Fruit fly (Drosophila melanogaster) whole organism, embryonic: Measurements from ENCODE around the gene Dbp21E2.

Experiments used
- Awh ChIP-seq: fragments of 200-800 bp; sonication (Bioruptor generic); IDR thresholded peaks from 2 replicates; pipeline ENCODE4, ENCODE4 v1.3.6; 2022; ENCODE audit warnings: missing biosample characterization, missing genetic modification characterization
- Bdp1 ChIP-seq: fragments of 200-800 bp; sonication (Bioruptor generic); optimal IDR thresholded peaks from 3 replicates; lab custom pipeline; 2016; ENCODE audit warnings: missing biosample characterization, missing genetic modification characterization
- CG11398 ChIP-seq: fragments of 200-800 bp; sonication (Bioruptor generic); optimal IDR thresholded peaks from 2 replicates; lab custom pipeline; 2016; ENCODE audit warnings: missing biosample characterization, missing genetic modification characterization
- CG11504 ChIP-seq: fragments of 200-800 bp; sonication (Bioruptor generic); optimal IDR thresholded peaks from 3 replicates; lab custom pipeline; 2019; ENCODE audit warnings: missing biosample characterization, mild to moderate bottlenecking, missing genetic modification characterization, moderate library complexity
- CG14860 ChIP-seq: fragments of 200-800 bp; sonication (Bioruptor generic); IDR thresholded peaks from 3 replicates; pipeline ENCODE4 v1.3.6; 2022; ENCODE audit warnings: missing biosample characterization, missing genetic modification characterization; ENCODE audit not compliant: partially characterized antibody
- CG15269 ChIP-seq: fragments of 200-800 bp; sonication (Bioruptor generic); optimal IDR thresholded peaks from 2 replicates; lab custom pipeline; 2018; ENCODE audit warnings: missing biosample characterization, mild to moderate bottlenecking, missing genetic modification characterization, moderate library complexity
- CG1529 ChIP-seq: fragments of 200-800 bp; sonication (Bioruptor generic); optimal IDR thresholded peaks from 3 replicates; lab custom pipeline; 2018; ENCODE audit warnings: missing biosample characterization, missing genetic modification characterization
- CG1603 ChIP-seq: fragments of 200-800 bp; sonication (Bioruptor generic); optimal IDR thresholded peaks from 2 replicates; lab custom pipeline; 2019; ENCODE audit warnings: missing biosample characterization, mild to moderate bottlenecking, missing genetic modification characterization, moderate library complexity
- CG17359 ChIP-seq: fragments of 200-800 bp; sonication (Bioruptor generic); optimal IDR thresholded peaks from 3 replicates; lab custom pipeline; 2018; ENCODE audit warnings: missing biosample characterization, mild to moderate bottlenecking, missing genetic modification characterization, moderate library complexity
- CG17568 ChIP-seq: fragments of 200-800 bp; sonication (Bioruptor generic); optimal IDR thresholded peaks from 2 replicates; lab custom pipeline; 2018; ENCODE audit warnings: missing biosample characterization, mild to moderate bottlenecking, missing genetic modification characterization, moderate library complexity
- CG18476 ChIP-seq: fragments of 200-800 bp; sonication (Bioruptor generic); optimal IDR thresholded peaks from 2 replicates; lab custom pipeline; 2016; ENCODE audit warnings: missing biosample characterization, mild to moderate bottlenecking, missing genetic modification characterization
- CG2202 ChIP-seq: fragments of 200-800 bp; sonication (Bioruptor generic); optimal IDR thresholded peaks from 2 replicates; lab custom pipeline; 2018; ENCODE audit warnings: missing biosample characterization, mild to moderate bottlenecking, missing genetic modification characterization
- CG4707 ChIP-seq: fragments of 200-800 bp; sonication (Bioruptor generic); optimal IDR thresholded peaks from 2 replicates; lab custom pipeline; 2018; ENCODE audit warnings: missing biosample characterization, mild to moderate bottlenecking, missing genetic modification characterization, moderate library complexity
- CG5245 ChIP-seq: fragments of 200-800 bp; sonication (Bioruptor generic); optimal IDR thresholded peaks from 3 replicates; lab custom pipeline; 2016; ENCODE audit warnings: missing biosample characterization, missing genetic modification characterization
- CG6854 ChIP-seq: fragments of 200-800 bp; sonication (Bioruptor generic); optimal IDR thresholded peaks from 3 replicates; lab custom pipeline; 2017; ENCODE audit warnings: missing biosample characterization, mild to moderate bottlenecking, missing genetic modification characterization
- CG8089 ChIP-seq: fragments of 200-800 bp; sonication (Bioruptor generic); optimal IDR thresholded peaks from 3 replicates; lab custom pipeline; 2016; ENCODE audit warnings: missing biosample characterization, missing genetic modification characterization
- CG8388 ChIP-seq: fragments of 200-800 bp; sonication (Bioruptor generic); optimal IDR thresholded peaks from 2 replicates; lab custom pipeline; 2019; ENCODE audit warnings: missing biosample characterization, mild to moderate bottlenecking, missing genetic modification characterization, moderate library complexity
- CHES-1-like ChIP-seq: fragments of 200-800 bp; sonication (Bioruptor generic); optimal IDR thresholded peaks from 2 replicates; lab custom pipeline; 2016; ENCODE audit warnings: missing biosample characterization, missing genetic modification characterization
- Dfd ChIP-seq, 2 experiments: fragments of >200 bp; optimal IDR thresholded peaks; 2 replicates each; lab custom pipeline; 2017; ENCODE audit warnings: missing biosample characterization in 2 of 2, missing genetic modification characterization in 2 of 2
- Doc3 ChIP-seq: fragments of 200-800 bp; sonication (Bioruptor generic); IDR thresholded peaks from 3 replicates; pipeline ENCODE4 v1.3.6; 2022; ENCODE audit warnings: missing biosample characterization, missing genetic modification characterization; ENCODE audit not compliant: partially characterized antibody
- E2f1 ChIP-seq: fragments of 200-800 bp; sonication (Bioruptor generic); IDR thresholded peaks from 2 replicates; pipeline ENCODE4 v1.3.6; 2022; ENCODE audit warnings: missing biosample characterization, missing genetic modification characterization
- GATAe ChIP-seq: fragments of 200-800 bp; sonication (Bioruptor generic); conservative IDR thresholded peaks from 2 replicates; pipeline ENCODE4 v1.3.6; 2022; ENCODE audit warnings: missing biosample characterization, missing genetic modification characterization
- Gug ChIP-seq: fragments of 200-800 bp; sonication (Bioruptor generic); IDR thresholded peaks from 4 replicates; pipeline ENCODE4 v1.3.6; 2022; ENCODE audit warnings: missing biosample characterization, missing genetic modification characterization
- H15 ChIP-seq: fragments of 200-800 bp; sonication (Bioruptor generic); IDR thresholded peaks from 3 replicates; pipeline ENCODE4 v1.3.6; 2022; ENCODE audit warnings: missing biosample characterization, missing genetic modification characterization
- Hmr ChIP-seq: fragments of 200-800 bp; sonication (Bioruptor generic); optimal IDR thresholded peaks from 3 replicates; lab custom pipeline; 2017; ENCODE audit warnings: mild to moderate bottlenecking, missing biosample characterization, missing genetic modification reagents, missing genetic modification characterization
- Hr39 ChIP-seq: fragments of >200 bp; optimal IDR thresholded peaks from 2 replicates; lab custom pipeline; 2017
- MBD-R2 ChIP-seq: fragments of 200-800 bp; sonication (Bioruptor generic); IDR thresholded peaks from 2 replicates; pipeline ENCODE4 v1.3.6; 2022; ENCODE audit warnings: missing biosample characterization, missing genetic modification characterization
- NK7.1 ChIP-seq: fragments of 200-800 bp; sonication (Bioruptor generic); optimal IDR thresholded peaks from 3 replicates; lab custom pipeline; 2016; ENCODE audit warnings: missing biosample characterization, missing genetic modification characterization
- Poxn ChIP-seq: fragments of 200-800 bp; sonication (Bioruptor generic); IDR thresholded peaks from 2 replicates; pipeline ENCODE4 v1.3.6; 2022; ENCODE audit warnings: missing biosample characterization, missing genetic modification characterization
- Scr ChIP-seq: fragments of 200-800 bp; sonication (Bioruptor generic); IDR thresholded peaks from 2 replicates; pipeline ENCODE4 v1.3.6; 2022; ENCODE audit warnings: missing biosample characterization, missing genetic modification characterization; ENCODE audit not compliant: partially characterized antibody
- Side ChIP-seq: fragments of 200-800 bp; sonication (Bioruptor generic); optimal IDR thresholded peaks from 2 replicates; lab custom pipeline; 2016; ENCODE audit warnings: missing biosample characterization, missing genetic modification characterization
- Trl ChIP-seq, 3 experiments: fragments of >200 bp in 2 of 3; fragments of 200-800 bp in 1 of 3; sonication (Bioruptor generic) in 1 of 3; optimal IDR thresholded peaks; 2 replicates in 1 of 3; 3 replicates in 2 of 3; lab custom pipeline; 2016 to 2017; ENCODE audit warnings: missing biosample characterization in 1 of 3, missing genetic modification characterization in 1 of 3
- Usf ChIP-seq: fragments of 200-800 bp; sonication (Bioruptor generic); optimal IDR thresholded peaks from 2 replicates; lab custom pipeline; 2017; ENCODE audit warnings: missing genotype, missing biosample characterization, missing genetic modification characterization
- az2 ChIP-seq: fragments of 200-800 bp; sonication (Bioruptor generic); optimal IDR thresholded peaks from 3 replicates; lab custom pipeline; 2016; ENCODE audit warnings: missing biosample characterization, missing genetic modification characterization
- chif ChIP-seq, 2 experiments: fragments of 200-800 bp; sonication (Bioruptor generic); optimal IDR thresholded peaks; 3 replicates each; lab custom pipeline; 2016; ENCODE audit warnings: missing biosample characterization in 2 of 2, missing genetic modification characterization in 2 of 2
- ewg ChIP-seq: fragments of 200-800 bp; sonication (Bioruptor generic); optimal IDR thresholded peaks from 3 replicates; lab custom pipeline; 2017; ENCODE audit warnings: mild to moderate bottlenecking, missing biosample characterization, missing genetic modification reagents, missing genetic modification characterization
- fd64A ChIP-seq: fragments of 200-800 bp; sonication (Bioruptor generic); optimal IDR thresholded peaks from 3 replicates; lab custom pipeline; 2018; ENCODE audit warnings: missing biosample characterization, mild to moderate bottlenecking, missing genetic modification characterization
- gce ChIP-seq: fragments of 200-800 bp; sonication (Bioruptor generic); IDR thresholded peaks from 3 replicates; pipeline ENCODE4 v1.3.6; 2022; ENCODE audit warnings: missing biosample characterization, missing genetic modification characterization
- gro ChIP-seq: fragments of 200-800 bp; sonication (Bioruptor generic); optimal IDR thresholded peaks from 2 replicates; lab custom pipeline; 2016; ENCODE audit warnings: missing biosample characterization, missing genetic modification characterization
- her ChIP-seq: fragments of 200-800 bp; sonication (Bioruptor generic); optimal IDR thresholded peaks from 2 replicates; lab custom pipeline; 2016; ENCODE audit warnings: missing biosample characterization, missing genetic modification characterization
- ind ChIP-seq: fragments of 200-800 bp; sonication (Bioruptor generic); optimal IDR thresholded peaks from 3 replicates; lab custom pipeline; 2016; ENCODE audit warnings: missing biosample characterization, missing genetic modification characterization
- kay ChIP-seq: fragments of 200-800 bp; sonication (Bioruptor generic); optimal IDR thresholded peaks from 2 replicates; lab custom pipeline; 2016; ENCODE audit warnings: missing biosample characterization, missing genetic modification characterization
- ken ChIP-seq: fragments of 200-800 bp; sonication (Bioruptor generic); IDR thresholded peaks from 3 replicates; pipeline ENCODE4 v1.3.6; 2022; ENCODE audit warnings: missing biosample characterization, missing genetic modification characterization
- pan ChIP-seq, 4 experiments: fragments of >200 bp in 3 of 4; fragments of 200-800 bp in 1 of 4; sonication (Bioruptor generic) in 1 of 4; optimal IDR thresholded peaks in 3 of 4; IDR thresholded peaks in 1 of 4; 2 replicates each; pipeline versions ENCODE4 v1.3.6 to Lab custom; 2017 to 2022; ENCODE audit warnings: missing biosample characterization in 2 of 4, missing genetic modification characterization in 2 of 4, mixed read lengths in 1 of 4
- prd ChIP-seq, 3 experiments: fragments of >200 bp in 2 of 3; fragments of 200-800 bp in 1 of 3; sonication (Bioruptor generic) in 1 of 3; optimal IDR thresholded peaks in 2 of 3; IDR thresholded peaks in 1 of 3; 2 replicates in 2 of 3; 3 replicates in 1 of 3; pipeline versions ENCODE4 v1.3.6 to Lab custom; 2017 to 2022; ENCODE audit warnings: missing biosample characterization in 1 of 3, missing genetic modification characterization in 1 of 3
- shn ChIP-seq: fragments of 200-800 bp; sonication (Bioruptor generic); optimal IDR thresholded peaks from 3 replicates; lab custom pipeline; 2016; ENCODE audit warnings: missing biosample characterization, missing genetic modification characterization
- sima ChIP-seq: fragments of 200-800 bp; sonication (Bioruptor generic); optimal IDR thresholded peaks from 2 replicates; lab custom pipeline; 2016; ENCODE audit warnings: missing biosample characterization, missing genetic modification characterization
- tap ChIP-seq: fragments of 200-800 bp; optimal IDR thresholded peaks from 3 replicates; lab custom pipeline; 2019; ENCODE audit warnings: missing biosample characterization, mild to moderate bottlenecking, missing genetic modification characterization, moderate library complexity
- z ChIP-seq: fragments of 200-800 bp; sonication (Bioruptor generic); IDR thresholded peaks from 3 replicates; pipeline ENCODE4 v1.3.6; 2022; ENCODE audit warnings: missing biosample characterization, missing genetic modification characterization
- zfh1 ChIP-seq: fragments of 200-800 bp; sonication (Bioruptor generic); IDR thresholded peaks from 3 replicates; pipeline ENCODE4 v1.3.6; 2022; ENCODE audit warnings: missing biosample characterization, missing genetic modification characterization
- zfh2 ChIP-seq: fragments of 200-800 bp; sonication (Bioruptor generic); optimal IDR thresholded peaks from 2 replicates; lab custom pipeline; 2016; ENCODE audit warnings: missing biosample characterization, missing genetic modification characterization

The Dbp21E2 gene

DNA sequence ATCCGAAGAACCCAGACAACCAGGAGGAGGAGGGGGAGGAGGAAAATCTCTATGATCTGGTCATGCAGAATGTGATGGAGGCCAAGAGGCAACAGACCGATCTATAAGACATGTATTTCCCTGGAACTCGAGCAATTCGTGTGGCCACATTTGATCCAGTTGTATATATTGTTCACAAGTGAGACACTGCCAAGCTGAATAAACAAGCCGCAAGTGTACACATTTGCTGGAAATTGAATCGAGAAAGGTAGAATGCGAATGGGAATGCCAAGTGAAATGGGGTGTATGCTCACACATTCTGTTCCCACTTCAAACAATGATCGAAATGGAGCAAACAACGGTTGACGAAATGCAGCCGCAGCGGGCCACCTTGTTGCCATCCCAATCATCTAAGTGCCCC, 44.6 kb downstream of the Dbp21E2 start (continued):
- TF ChIP-seq CG15269 (tag; lab: Kevin White, UChicago) (no peak), her (no peak), GATAe (GFP tag; lab: Robert Waterston, UW) (no peak), tap (tag; lab: Kevin White, UChicago) (no peak), prd (optimal IDR thresholded peaks at IDR 0.05; lab: Kevin White, UChicago) (no peak), prd (GFP tag; IDR thresholded peaks at IDR 0.05; lab: Robert Waterston, UW) (no peak), CG18476 (no peak), Dfd (GFP tag; optimal IDR thresholded peaks at IDR 0.05; lab: Kevin White, UChicago) (no peak), shn (no peak), CG17359 (peak; percentile 19), CG17568 (no peak), Hmr (GFP tag; lab: Kevin White, UChicago) (peak; percentile 14), Doc3 (no peak), Scr (GFP tag; lab: Robert Waterston, UW) (no peak), CG5245 (GFP tag; lab: Kevin White, UChicago) (no peak), kay (no peak), CG1603 (tag; lab: Kevin White, UChicago) (peak; percentile 43), ind (no peak), Trl (optimal IDR thresholded peaks at IDR 0.05; lab: Kevin White, UChicago) (no peak), Trl (GFP tag; optimal IDR thresholded peaks at IDR 0.05; lab: Kevin White, UChicago) (peak; percentile 6), CG8388 (GFP tag; lab: Kevin White, UChicago) (no peak), ewg (no peak), NK7.1 (GFP tag; lab: Kevin White, UChicago) (no peak), gro (GFP tag; lab: Kevin White, UChicago) (no peak), H15 (GFP tag; lab: Robert Waterston, UW) (no peak), Usf (GFP tag; lab: Kevin White, UChicago) (no peak), CG2202 (tag; lab: Kevin White, UChicago) (peak; percentile 0), Gug (no peak), zfh1 (GFP tag; lab: Robert Waterston, UW) (peak; percentile 37; the same call in 1 of the 3 replicates), CHES-1-like (GFP tag; lab: Kevin White, UChicago) (no peak), Bdp1 (GFP tag; lab: Kevin White, UChicago) (no peak), az2 (no peak), pan (optimal IDR thresholded peaks at IDR 0.05; lab: Kevin White, UChicago) (no peak), pan (GFP tag; optimal IDR thresholded peaks at IDR 0.05 in 1 of 2, IDR thresholded peaks at IDR 0.05 in 1 of 2) (no peak), CG6854 (GFP tag; lab: Kevin White, UChicago) (peak; percentile 21), Poxn (GFP tag; lab: Robert Waterston, UW) (no peak), CG8089 (GFP tag; lab: Kevin White, UChicago) (no peak), sima (GFP tag; lab: Kevin White, UChicago) (no peak), Awh (GFP tag; lab: Robert Waterston, UW) (no peak), chif (GFP tag; optimal IDR thresholded peaks at IDR 0.05; lab: Kevin White, UChicago) (no peak), MBD-R2 (GFP tag; lab: Robert Waterston, UW) (no peak), CG1529 (GFP tag; lab: Kevin White, UChicago) (no peak), zfh2 (GFP tag; lab: Kevin White, UChicago) (no peak), Hr39 (lab: Kevin White, UChicago) (no peak), CG14860 (no peak), CG4707 (GFP tag; lab: Kevin White, UChicago) (peak; percentile 45), E2f1 (GFP tag; lab: Robert Waterston, UW) (no peak), Side (peak; percentile 16), CG11398 (no peak), ken (GFP tag; lab: Robert Waterston, UW) (no peak), fd64A (GFP tag; lab: Kevin White, UChicago) (peak; percentile 60), CG11504 (no peak), z (GFP tag; lab: Robert Waterston, UW) (no peak), gce (GFP tag; lab: Robert Waterston, UW) (no peak)
